Worm (Caenorhabditis elegans): ENCODE measurements around the gene nhr-10.

Gene nhr-10

ce11 chrIII:7146341-7146740 is 31.1 kb upstream of the nhr-10 start:
- TF ChIP-seq ahr-1 (tag; optimal IDR thresholded peaks at IDR 0.05) (no peak), unc-55 (GFP tag; optimal IDR thresholded peaks at IDR 0.05) (no peak), sox-2 (GFP tag; IDR thresholded peaks at IDR 0.05) (no peak), ceh-2 (tag; optimal IDR thresholded peaks at IDR 0.05) (no peak), pha-4 (tag; optimal IDR thresholded peaks at IDR 0.05) (no peak), tbx-2 (tag; optimal IDR thresholded peaks at IDR 0.05) (no peak), fkh-10 (GFP tag; optimal IDR thresholded peaks at IDR 0.05) (no peak), elt-2 (tag; optimal IDR thresholded peaks at IDR 0.05) (no peak), ceh-18 (tag; optimal IDR thresholded peaks at IDR 0.05) (no peak), hlh-8 (tag; optimal IDR thresholded peaks at IDR 0.05) (no peak), ceh-45 (GFP tag; IDR thresholded peaks at IDR 0.05) (no peak), K02D7.2 (tag; optimal IDR thresholded peaks at IDR 0.05) (no peak), K09A11.1 (tag; optimal IDR thresholded peaks at IDR 0.05; ENCODE audit: insufficient read depth) (no peak)

ce11 chrIII:7144749-7145148 is 29.5 kb upstream of the nhr-10 start, which contains the start of gene glr-2:
glr-2 (minus strand) TSS chrIII:7144959.
- TF ChIP-seq hlh-15 (tag; optimal IDR thresholded peaks at IDR 0.05) = no peak
- TF ChIP-seq unc-42 (tag; optimal IDR thresholded peaks at IDR 0.05) = peak; percentile 59
- TF ChIP-seq ceh-22 (tag; optimal IDR thresholded peaks at IDR 0.05) = no peak
- TF ChIP-seq ama-1 (optimal IDR thresholded peaks at IDR 0.05) = no peak
- TF ChIP-seq ceh-2 (tag; optimal IDR thresholded peaks at IDR 0.05) = no peak

ce11 chrIII:7142172-7142601 is 26.9 kb upstream of the nhr-10 start:
- peak; percentile 39 for TF ChIP-seq ama-1 (optimal IDR thresholded peaks at IDR 0.05)
- peak; percentile 25 for TF ChIP-seq hlh-30 (tag; optimal IDR thresholded peaks at IDR 0.05; ENCODE audit: insufficient read depth)
- TF ChIP-seq gmeb-2 (tag; optimal IDR thresholded peaks at IDR 0.05) = no peak

- no peak for TF ChIP-seq ref-2 (tag; optimal IDR thresholded peaks at IDR 0.05)
- TF ChIP-seq tbx-7 (tag; optimal IDR thresholded peaks at IDR 0.05) = no peak
- no peak for TF ChIP-seq unc-42 (tag; optimal IDR thresholded peaks at IDR 0.05)
- TF ChIP-seq ceh-9 (tag; optimal IDR thresholded peaks at IDR 0.05) = no peak
- no peak for TF ChIP-seq eyg-1 (tag; optimal IDR thresholded peaks at IDR 0.05)
- no peak for TF ChIP-seq ceh-48 (tag; optimal IDR thresholded peaks at IDR 0.05)
- peak; percentile 11 for TF ChIP-seq elt-2 (tag; optimal IDR thresholded peaks at IDR 0.05)
- TF ChIP-seq ceh-18 (tag; optimal IDR thresholded peaks at IDR 0.05) = no peak
- peak; percentile 87 for TF ChIP-seq ama-1 (optimal IDR thresholded peaks at IDR 0.05)
- TF ChIP-seq fkh-10 (GFP tag; optimal IDR thresholded peaks at IDR 0.05) = no peak
- no peak for TF ChIP-seq fkh-6 (tag; optimal IDR thresholded peaks at IDR 0.05)
- no peak for TF ChIP-seq sox-4 (tag; optimal IDR thresholded peaks at IDR 0.05)
- no peak for TF ChIP-seq sdc-2 (tag; optimal IDR thresholded peaks at IDR 0.05)
- no peak for TF ChIP-seq lim-6 (tag; optimal IDR thresholded peaks at IDR 0.05)
Observed at ce11 chrIII:7141285-7141715, 26.1 kb upstream of the nhr-10 start.

ce11 chrIII:7140228-7140710 is 25.0 kb upstream of the nhr-10 start:
- TF ChIP-seq ceh-45 (GFP tag; IDR thresholded peaks at IDR 0.05) = no peak
- TF ChIP-seq fkh-10 (GFP tag; optimal IDR thresholded peaks at IDR 0.05) = no peak
- peak; percentile 13 for TF ChIP-seq ref-2 (tag; optimal IDR thresholded peaks at IDR 0.05)
- peak; percentile 59 for TF ChIP-seq hlh-30 (tag; optimal IDR thresholded peaks at IDR 0.05; ENCODE audit: insufficient read depth)
- no peak for TF ChIP-seq pat-9 (tag; optimal IDR thresholded peaks at IDR 0.05)
- TF ChIP-seq ama-1 (optimal IDR thresholded peaks at IDR 0.05) = peak; percentile 58

- TF ChIP-seq fkh-6 (tag; optimal IDR thresholded peaks at IDR 0.05) (no peak), unc-86 (tag; optimal IDR thresholded peaks at IDR 0.05) (no peak), lin-11 (tag; optimal IDR thresholded peaks at IDR 0.05) (no peak), lim-6 (tag; optimal IDR thresholded peaks at IDR 0.05) (no peak), pag-3 (tag; optimal IDR thresholded peaks at IDR 0.05; ENCODE audit: borderline replicate concordance) (no peak), Y22D7AL.16 (tag; optimal IDR thresholded peaks at IDR 0.05) (no peak), che-1 (tag; optimal IDR thresholded peaks at IDR 0.05) (no peak), pax-1 (tag; optimal IDR thresholded peaks at IDR 0.05) (no peak), C38D4.7 (GFP tag; optimal IDR thresholded peaks at IDR 0.05) (no peak), sdc-2 (tag; optimal IDR thresholded peaks at IDR 0.05) (no peak), F13H6.1 (tag; optimal IDR thresholded peaks at IDR 0.05) (no peak), sox-4 (tag; optimal IDR thresholded peaks at IDR 0.05) (no peak), eyg-1 (tag; optimal IDR thresholded peaks at IDR 0.05) (no peak), ceh-48 (tag; optimal IDR thresholded peaks at IDR 0.05) (no peak), mec-3 (tag; optimal IDR thresholded peaks at IDR 0.05; ENCODE audit: borderline replicate concordance) (no peak), ceh-34 (tag; optimal IDR thresholded peaks at IDR 0.05) (no peak), ceh-30 (tag; optimal IDR thresholded peaks at IDR 0.05) (no peak), fkh-10 (GFP tag; optimal IDR thresholded peaks at IDR 0.05) (no peak), nhr-232 (tag; optimal IDR thresholded peaks at IDR 0.05) (no peak), sox-2 (GFP tag; IDR thresholded peaks at IDR 0.05) (no peak)
Observed at ce11 chrIII:7138178-7138577, 22.9 kb upstream of the nhr-10 start, which contains the start of gene B0280.11. B0280.11 (minus strand) TSS chrIII:7138278.
